Fruit fly (Drosophila melanogaster) Kc167 (cell line): ENCODE measurements around the gene Mst84B.

Experiments
- Myc ChIP-seq: fragments of >200 bp; optimal IDR thresholded peaks from 2 replicates; lab custom pipeline; 2017; ENCODE audit warnings: missing external identifiers
- h ChIP-seq: fragments of >200 bp; optimal IDR thresholded peaks from 3 replicates; lab custom pipeline; 2018; ENCODE audit warnings: missing external identifiers
- psq ChIP-seq: fragments of >200 bp; optimal IDR thresholded peaks from 2 replicates; lab custom pipeline; 2017; ENCODE audit warnings: missing external identifiers
- ttk ChIP-seq: sonication (Bioruptor generic); optimal IDR thresholded peaks from 2 replicates; lab custom pipeline; 2017; ENCODE audit warnings: missing external identifiers

DNA sequence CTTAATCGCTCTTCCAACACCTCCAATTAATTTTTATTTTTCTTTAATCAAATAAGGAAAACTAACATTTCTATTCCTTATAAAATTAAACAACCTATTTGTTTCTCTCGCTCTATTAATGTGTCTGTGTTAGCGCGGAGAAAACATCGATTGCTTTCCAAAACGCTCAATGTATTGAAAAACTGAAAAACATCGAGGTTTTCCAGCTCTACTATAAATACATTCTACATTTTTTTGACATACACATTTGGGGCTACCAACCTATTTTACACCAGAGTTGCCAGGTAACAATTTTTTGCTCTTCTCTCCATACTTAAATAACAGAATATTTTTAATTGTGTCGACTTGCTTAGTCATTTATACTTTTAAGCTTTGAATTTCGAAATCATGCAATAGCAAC, 29.9 kb downstream of the Mst84B start:
- no peak for TF ChIP-seq ttk
- TF ChIP-seq psq (lab: Kevin White, UChicago), result no peak
- TF ChIP-seq Myc, result no peak
- no peak for TF ChIP-seq h
